Fruit fly (Drosophila melanogaster) whole organism, embryonic: ENCODE measurements around the gene CG7878.

Experiments used
- CG12299 ChIP-seq: fragments of 200-800 bp; sonication (Bioruptor generic); optimal IDR thresholded peaks from 2 replicates; lab custom pipeline; 2018; ENCODE audit warnings: missing biosample characterization, mild to moderate bottlenecking, missing genetic modification characterization
- CG1529 ChIP-seq: fragments of 200-800 bp; sonication (Bioruptor generic); optimal IDR thresholded peaks from 3 replicates; lab custom pipeline; 2018; ENCODE audit warnings: missing biosample characterization, missing genetic modification characterization
- CG17359 ChIP-seq: fragments of 200-800 bp; sonication (Bioruptor generic); optimal IDR thresholded peaks from 3 replicates; lab custom pipeline; 2018; ENCODE audit warnings: missing biosample characterization, mild to moderate bottlenecking, missing genetic modification characterization, moderate library complexity
- jing ChIP-seq: fragments of 200-800 bp; sonication (Bioruptor generic); optimal IDR thresholded peaks from 2 replicates; lab custom pipeline; 2018; ENCODE audit warnings: missing biosample characterization, mild to moderate bottlenecking, missing genetic modification characterization
- pum ChIP-seq: fragments of 200-800 bp; sonication (Bioruptor generic); optimal IDR thresholded peaks from 2 replicates; lab custom pipeline; 2016; ENCODE audit warnings: missing biosample characterization, missing genetic modification characterization

DNA sequence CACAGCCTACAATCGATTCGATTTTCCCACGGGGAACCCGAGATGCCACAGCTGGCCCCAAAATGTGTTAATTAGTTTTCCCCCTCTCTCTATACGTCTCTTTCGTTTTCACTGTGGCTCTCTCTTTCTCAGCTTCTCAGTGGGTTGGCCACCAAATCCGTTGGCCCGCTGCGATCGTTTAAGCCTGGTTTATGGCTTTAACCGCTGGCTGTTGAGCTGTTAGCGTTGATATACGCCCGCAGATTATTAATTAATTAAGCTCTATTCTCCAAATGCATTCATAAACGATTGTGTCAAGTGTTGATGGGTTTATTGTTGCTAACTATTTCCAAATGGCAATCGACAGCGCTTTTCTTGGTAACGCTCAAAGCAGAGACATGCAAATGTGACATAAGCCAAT, 35.8 kb downstream of the CG7878 start:
- TF ChIP-seq CG12299 = no peak
- TF ChIP-seq pum (GFP tag; lab: Kevin White, UChicago) = no peak
- no peak for TF ChIP-seq CG17359
- TF ChIP-seq jing (GFP tag; lab: Kevin White, UChicago) = no peak
- TF ChIP-seq CG1529 (GFP tag; lab: Kevin White, UChicago) = no peak
